Worm (Caenorhabditis elegans): ENCODE measurements around the gene ceh-39.

ceh-39 gene

DNA sequence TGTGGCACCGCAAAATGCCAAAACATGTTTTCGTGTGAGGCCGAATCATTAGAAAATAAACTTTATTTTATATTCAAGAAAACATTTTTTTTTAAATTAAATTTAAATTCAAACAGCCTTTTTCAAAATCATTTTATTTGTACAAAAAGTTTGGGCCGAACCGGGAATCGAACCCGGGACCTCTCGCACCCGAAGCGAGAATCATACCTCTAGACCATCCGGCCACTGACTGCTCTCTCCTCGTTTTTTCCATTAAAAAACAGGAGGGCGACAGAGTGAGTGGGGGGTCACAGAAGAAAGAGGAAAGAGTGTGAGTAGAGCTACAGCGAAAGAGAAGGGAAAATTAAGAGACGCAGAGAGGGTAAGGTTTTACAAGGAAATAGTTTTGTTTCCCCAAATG is 24.7 kb upstream of the ceh-39 start (continued):
- TF ChIP-seq ceh-44 (GFP tag; IDR thresholded peaks at IDR 0.05), result 0 out of 2 replicates have a peak, but pooled peaks have one; percentile 31
- TF ChIP-seq dmd-9 (GFP tag; IDR thresholded peaks at IDR 0.05), result 0 out of 2 replicates have a peak, but pooled peaks have one; percentile 33
- peak; percentile 74 for TF ChIP-seq snpc-1.2 (GFP tag; IDR thresholded peaks at IDR 0.05)
- TF ChIP-seq nhr-77 (tag; optimal IDR thresholded peaks at IDR 0.05), result peak; percentile 25
- no peak for TF ChIP-seq nhr-6 (tag; optimal IDR thresholded peaks at IDR 0.05)
- TF ChIP-seq pha-4 (GFP tag; IDR thresholded peaks at IDR 0.05), result peak; percentile 79
- no peak for TF ChIP-seq pha-4 (tag; optimal IDR thresholded peaks at IDR 0.05)
- TF ChIP-seq cey-2 (tag; optimal IDR thresholded peaks at IDR 0.05; ENCODE audit: borderline replicate concordance, insufficient read depth), result no peak
- peak; percentile 53 for TF ChIP-seq zfp-2 (tag; optimal IDR thresholded peaks at IDR 0.05)
- TF ChIP-seq lin-13 (GFP tag; optimal IDR thresholded peaks at IDR 0.05), result peak; percentile 34
- peak; percentile 44; the same call in 1 of the 2 replicates for TF ChIP-seq mxl-2 (GFP tag; conservative IDR thresholded peaks at IDR 0.05)
- TF ChIP-seq dmd-6 (GFP tag; IDR thresholded peaks at IDR 0.05), result peak; percentile 66; the same call in 1 of the 2 replicates
- TF ChIP-seq ztf-7 (tag; optimal IDR thresholded peaks at IDR 0.05), result peak; percentile 42
- peak; percentile 64 for TF ChIP-seq spr-1 (tag; optimal IDR thresholded peaks at IDR 0.05)
- TF ChIP-seq aha-1 (tag), result no peak
- TF ChIP-seq daf-16 (GFP tag; optimal IDR thresholded peaks at IDR 0.05), result peak; percentile 44 to 49
- peak; percentile 68 for TF ChIP-seq daf-16 (tag; optimal IDR thresholded peaks at IDR 0.05)
- peak; percentile 46 for TF ChIP-seq lir-3 (tag; optimal IDR thresholded peaks at IDR 0.05)
- TF ChIP-seq nhr-42 (GFP tag; IDR thresholded peaks at IDR 0.05), result no peak
- peak; percentile 44 for TF ChIP-seq F37D6.2 (tag; optimal IDR thresholded peaks at IDR 0.05)
- TF ChIP-seq gei-8 (GFP tag; optimal IDR thresholded peaks at IDR 0.05), result no peak
- TF ChIP-seq madf-9 (GFP tag; conservative IDR thresholded peaks at IDR 0.05), result no peak; the same call in 1 of the 2 replicates
- no peak for TF ChIP-seq Y5F2A.4 (GFP tag; optimal IDR thresholded peaks at IDR 0.05)
- TF ChIP-seq duxl-1 (tag; optimal IDR thresholded peaks at IDR 0.05; ENCODE audit: poor library complexity), result peak; percentile 97
- peak; percentile 91 for TF ChIP-seq hmg-1.1 (GFP tag; IDR thresholded peaks at IDR 0.05)
- no peak for TF ChIP-seq mdl-1 (tag; optimal IDR thresholded peaks at IDR 0.05)

ce11 chrX:1870991-1871390 is 15.0 kb upstream of the ceh-39 start:
- TF ChIP-seq gei-8 (GFP tag; optimal IDR thresholded peaks at IDR 0.05), result no peak
- peak; percentile 48 for TF ChIP-seq mes-2 (tag; optimal IDR thresholded peaks at IDR 0.05; ENCODE audit: poor library complexity, severe bottlenecking)
- TF ChIP-seq unc-62 (GFP tag; optimal IDR thresholded peaks at IDR 0.05 in 1 of 2), result peak in 1 of 2 experiments; percentile 95
- no peak for TF ChIP-seq unc-62 (tag; optimal IDR thresholded peaks at IDR 0.05)
- peak; percentile 96 for TF ChIP-seq duxl-1 (tag; optimal IDR thresholded peaks at IDR 0.05; ENCODE audit: poor library complexity)
- TF ChIP-seq hmg-1.1 (GFP tag; IDR thresholded peaks at IDR 0.05), result peak; percentile 39; the same call in 1 of the 2 replicates
- no peak for TF ChIP-seq spr-1 (tag; optimal IDR thresholded peaks at IDR 0.05)
- TF ChIP-seq aha-1 (tag), result peak; percentile 57

DNA sequence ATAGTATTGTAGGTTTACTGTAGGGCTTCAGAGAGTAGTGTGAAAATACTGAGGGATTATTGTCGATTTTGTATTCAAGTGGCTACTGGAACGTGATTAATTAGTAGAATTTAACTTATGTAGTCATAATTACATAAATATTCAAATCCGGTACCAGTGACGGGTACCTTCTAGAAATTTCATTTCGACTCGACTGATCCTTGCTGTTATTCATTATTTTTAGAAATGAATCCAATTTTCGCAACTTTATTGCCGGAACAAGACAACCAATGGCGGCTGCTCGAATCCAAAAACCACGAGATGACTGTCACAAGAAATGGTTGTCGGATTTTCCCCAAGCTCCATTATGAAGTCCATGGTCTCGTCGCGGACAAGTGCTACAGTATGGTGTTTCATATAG is 9.0 kb upstream of the ceh-39 start, which contains the start of gene tbx-41:
Gene tbx-41, plus strand, starts transcription at position 301 of the 400 bp plus-strand sequence.
- TF ChIP-seq T20F7.1 (GFP tag; optimal IDR thresholded peaks at IDR 0.05), result no peak
- TF ChIP-seq ceh-28 (tag; optimal IDR thresholded peaks at IDR 0.05), result no peak
- no peak for TF ChIP-seq snpc-1.2 (GFP tag; IDR thresholded peaks at IDR 0.05)

- TF ChIP-seq spr-3 (GFP tag; optimal IDR thresholded peaks at IDR 0.05) (no peak), hmg-1.1 (GFP tag; IDR thresholded peaks at IDR 0.05) (no peak), nhr-48 (tag; optimal IDR thresholded peaks at IDR 0.05) (no peak), Y105C5A.15 (GFP tag; IDR thresholded peaks at IDR 0.05) (no peak), nhr-237 (tag; optimal IDR thresholded peaks at IDR 0.05) (no peak)
Measured at ce11 chrX:1860422-1860821, 4.5 kb upstream of the ceh-39 start, which contains the start of gene T26C11.8. Gene T26C11.8 (plus strand): TSS chrX:1860722.
